Worm (Caenorhabditis elegans) whole organism, young adult: ENCODE results near the gene H20J04.9.

ENCODE experiments used
- B0019.2 ChIP-seq: fragments of 200-800 bp; sonication (Bioruptor generic); conservative IDR thresholded peaks from 2 replicates; pipeline ENCODE4 v1.3.6; 2022; ENCODE audit warnings: missing genetic modification reagents, missing genetic modification characterization, missing compliant biosample characterization
- B0336.3 ChIP-seq: fragments of 200-800 bp; sonication (Bioruptor generic); IDR thresholded peaks from 2 replicates; pipeline ENCODE4 v1.3.6; 2022; ENCODE audit warnings: missing genetic modification characterization, missing compliant biosample characterization
- D2030.7 ChIP-seq: fragments of 200-800 bp; sonication (Bioruptor generic); IDR thresholded peaks from 2 replicates; pipeline ENCODE4 v1.3.6; 2022; ENCODE audit warnings: missing genetic modification reagents, missing genetic modification characterization, missing compliant biosample characterization
- F22D6.2 ChIP-seq: sonication (generic microtip); optimal IDR thresholded peaks from 2 replicates; lab custom pipeline; 2016; ENCODE audit warnings: mild to moderate bottlenecking, missing genetic modification characterization, missing compliant biosample characterization
- F23B12.7 ChIP-seq: sonication (generic microtip); optimal IDR thresholded peaks from 2 replicates; lab custom pipeline; 2017; ENCODE audit warnings: missing genetic modification characterization, mild to moderate bottlenecking, missing compliant biosample characterization, antibody characterized with exemption, moderate library complexity; ENCODE audit not compliant: insufficient read depth
- F33H1.4 ChIP-seq: fragments of 200-800 bp; sonication (Bioruptor generic); IDR thresholded peaks from 2 replicates; pipeline ENCODE4 v1.3.6; 2022; ENCODE audit warnings: missing genetic modification reagents, missing genetic modification characterization, missing compliant biosample characterization
- F49E8.2 ChIP-seq: sonication (generic microtip); optimal IDR thresholded peaks from 3 replicates; lab custom pipeline; 2017; ENCODE audit warnings: missing genetic modification characterization, mild to moderate bottlenecking, missing compliant biosample characterization, antibody characterized with exemption, moderate library complexity; ENCODE audit not compliant: insufficient read depth
- K12H6.12 ChIP-seq: fragments of 200-800 bp; sonication (Bioruptor generic); optimal IDR thresholded peaks from 2 replicates; lab custom pipeline; 2018; ENCODE audit warnings: mild to moderate bottlenecking, missing genetic modification characterization, missing compliant biosample characterization
- Y53F4B.3 ChIP-seq: fragments of 200-800 bp; sonication (Bioruptor generic); IDR thresholded peaks from 2 replicates; pipeline ENCODE4 v1.3.6; 2022; ENCODE audit warnings: missing genetic modification reagents, missing genetic modification characterization, missing compliant biosample characterization
- Y95B8A.8 ChIP-seq: fragments of 200-800 bp; sonication (Bioruptor generic); IDR thresholded peaks from 2 replicates; pipeline ENCODE4 v1.3.6; 2022; ENCODE audit warnings: missing genetic modification reagents, missing genetic modification characterization, missing compliant biosample characterization
- ZK185.1 ChIP-seq: sonication (generic microtip); optimal IDR thresholded peaks from 2 replicates; lab custom pipeline; 2016; ENCODE audit warnings: mild to moderate bottlenecking, missing genetic modification characterization, missing compliant biosample characterization; ENCODE audit not compliant: poor library complexity, severe bottlenecking
- aptf-2 ChIP-seq: fragments of 200-800 bp; sonication (Bioruptor generic); conservative IDR thresholded peaks from 2 replicates; pipeline ENCODE4 v1.3.6; 2022; ENCODE audit warnings: missing genetic modification reagents, missing genetic modification characterization, missing compliant biosample characterization
- aptf-3 ChIP-seq: fragments of 200-800 bp; sonication (Bioruptor generic); IDR thresholded peaks from 2 replicates; pipeline ENCODE4 v1.3.6; 2022; ENCODE audit warnings: missing genetic modification characterization, missing compliant biosample characterization
- attf-5 ChIP-seq: fragments of 200-800 bp; sonication (Bioruptor generic); optimal IDR thresholded peaks from 2 replicates; lab custom pipeline; 2018; ENCODE audit warnings: mild to moderate bottlenecking, missing genetic modification characterization, missing compliant biosample characterization
- bed-2 ChIP-seq: fragments of 200-800 bp; sonication (Bioruptor generic); IDR thresholded peaks from 2 replicates; pipeline ENCODE4 v1.3.6; 2022; ENCODE audit warnings: missing genetic modification reagents, missing genetic modification characterization, missing compliant biosample characterization
- cebp-1 ChIP-seq, 2 experiments: fragments of 200-800 bp in 1 of 2; sonication (Bioruptor generic) in 1 of 2; sonication (generic microtip) in 1 of 2; IDR thresholded peaks in 1 of 2; optimal IDR thresholded peaks in 1 of 2; 2 replicates each; pipeline versions ENCODE4 v1.3.6 to Lab custom; 2017 to 2022; ENCODE audit warnings: missing compliant biosample characterization in 2 of 2, missing genetic modification characterization in 2 of 2, mild to moderate bottlenecking in 1 of 2, missing genetic modification reagents in 1 of 2, moderate library complexity in 1 of 2
- ceh-79 ChIP-seq: sonication (generic microtip); optimal IDR thresholded peaks from 2 replicates; lab custom pipeline; 2017; ENCODE audit warnings: mild to moderate bottlenecking, missing genetic modification characterization, missing compliant biosample characterization
- ceh-91 ChIP-seq: fragments of 200-800 bp; sonication (Bioruptor generic); IDR thresholded peaks from 2 replicates; pipeline ENCODE4 v1.3.6; 2022; ENCODE audit warnings: missing genetic modification reagents, missing genetic modification characterization, missing compliant biosample characterization
- die-1 ChIP-seq: sonication (generic microtip); optimal IDR thresholded peaks from 2 replicates; lab custom pipeline; 2016; ENCODE audit warnings: missing genotype, mild to moderate bottlenecking, missing genetic modification characterization, missing compliant biosample characterization
- dpff-1 ChIP-seq: sonication (generic microtip); optimal IDR thresholded peaks from 2 replicates; lab custom pipeline; 2017; ENCODE audit warnings: mild to moderate bottlenecking, missing genetic modification characterization, missing compliant biosample characterization
- egl-18 ChIP-seq: fragments of 200-800 bp; sonication (Bioruptor generic); IDR thresholded peaks from 2 replicates; pipeline ENCODE4 v1.3.6; 2022; ENCODE audit warnings: missing genetic modification reagents, missing genetic modification characterization, missing compliant biosample characterization
- egrh-3 ChIP-seq: fragments of 200-800 bp; sonication (Bioruptor generic); IDR thresholded peaks from 2 replicates; pipeline ENCODE4 v1.3.6; 2022; ENCODE audit warnings: missing genetic modification reagents, missing genetic modification characterization, missing compliant biosample characterization
- fkh-3 ChIP-seq: sonication (generic microtip); optimal IDR thresholded peaks from 2 replicates; lab custom pipeline; 2016; ENCODE audit warnings: mild to moderate bottlenecking, missing genetic modification characterization, missing compliant biosample characterization
- hlh-12 ChIP-seq: sonication (generic microtip); optimal IDR thresholded peaks from 2 replicates; lab custom pipeline; 2016; ENCODE audit warnings: missing genetic modification characterization, missing compliant biosample characterization
- hlh-26 ChIP-seq: fragments of 200-800 bp; sonication (Bioruptor generic); conservative IDR thresholded peaks from 2 replicates; pipeline ENCODE4 v1.3.6; 2022; ENCODE audit warnings: missing genetic modification reagents, missing genetic modification characterization, missing compliant biosample characterization
- hmg-20 ChIP-seq: fragments of 200-800 bp; sonication (Bioruptor generic); IDR thresholded peaks from 2 replicates; pipeline ENCODE4 v1.3.6; 2022; ENCODE audit warnings: missing genetic modification reagents, missing genetic modification characterization, missing compliant biosample characterization
- hrde-1 ChIP-seq: sonication (generic microtip); optimal IDR thresholded peaks from 2 replicates; lab custom pipeline; 2016; ENCODE audit warnings: missing genetic modification characterization, mild to moderate bottlenecking, missing compliant biosample characterization, moderate library complexity, missing genotype, missing genetic modification reagents, borderline replicate concordance
- hsf-1 ChIP-seq: fragments of 200-800 bp; sonication (Bioruptor generic); IDR thresholded peaks from 2 replicates; pipeline ENCODE4 v1.3.6; 2022; ENCODE audit warnings: missing genetic modification reagents, missing genetic modification characterization, missing compliant biosample characterization
- lag-1 ChIP-seq: fragments of 200-800 bp; sonication (Bioruptor generic); IDR thresholded peaks from 2 replicates; pipeline ENCODE4 v1.3.6; 2022; ENCODE audit warnings: missing genetic modification reagents, missing genetic modification characterization, missing compliant biosample characterization
- let-526 ChIP-seq: fragments of 200-800 bp; sonication (Bioruptor generic); IDR thresholded peaks from 2 replicates; pipeline ENCODE4 v1.3.6; 2022; ENCODE audit warnings: missing genetic modification reagents, missing genetic modification characterization, missing compliant biosample characterization
- lin-26 ChIP-seq: fragments of 200-800 bp; sonication (Bioruptor generic); IDR thresholded peaks from 2 replicates; pipeline ENCODE4 v1.3.6; 2022; ENCODE audit warnings: missing genetic modification reagents, missing genetic modification characterization, missing compliant biosample characterization
- lin-35 ChIP-seq, 3 experiments: fragments of 150-350 bp in 2 of 3; sonication (generic microtip) in 1 of 3; optimal IDR thresholded peaks; 2 replicates each; lab custom pipeline; 2014 to 2018; ENCODE audit warnings: missing biosample characterization in 3 of 3, missing genetic modification characterization in 3 of 3, missing genetic modification reagents in 3 of 3
- mes-4 ChIP-seq: sonication (generic microtip); optimal IDR thresholded peaks from 2 replicates; lab custom pipeline; 2016; ENCODE audit warnings: missing genotype, missing genetic modification characterization, missing compliant biosample characterization
- mxl-1 ChIP-seq: sonication (generic microtip); optimal IDR thresholded peaks from 2 replicates; lab custom pipeline; 2016; ENCODE audit warnings: missing genetic modification characterization, missing compliant biosample characterization
- nfya-2 ChIP-seq: fragments of 200-800 bp; sonication (Bioruptor generic); IDR thresholded peaks from 2 replicates; pipeline ENCODE4 v1.3.6; 2022; ENCODE audit warnings: missing genetic modification reagents, missing genetic modification characterization, missing compliant biosample characterization
- nhr-27 ChIP-seq: fragments of 200-800 bp; sonication (Bioruptor generic); optimal IDR thresholded peaks from 2 replicates; lab custom pipeline; 2018; ENCODE audit warnings: mild to moderate bottlenecking, missing genetic modification characterization, moderate library complexity, missing compliant biosample characterization
- sdz-38 ChIP-seq: sonication (generic microtip); optimal IDR thresholded peaks from 2 replicates; lab custom pipeline; 2016; ENCODE audit warnings: missing genotype, missing genetic modification characterization, missing compliant biosample characterization
- snpc-1.3 ChIP-seq: sonication (generic microtip); optimal IDR thresholded peaks from 2 replicates; lab custom pipeline; 2017; ENCODE audit warnings: missing genetic modification characterization, mild to moderate bottlenecking, missing compliant biosample characterization, antibody characterized with exemption, moderate library complexity, missing genotype, missing genetic modification reagents; ENCODE audit not compliant: insufficient read depth
- somi-1 ChIP-seq: fragments of 200-800 bp; sonication (Bioruptor generic); optimal IDR thresholded peaks from 2 replicates; lab custom pipeline; 2018; ENCODE audit warnings: mild to moderate bottlenecking, missing genetic modification characterization, missing compliant biosample characterization
- sptf-2 ChIP-seq: fragments of 200-800 bp; sonication (Bioruptor generic); optimal IDR thresholded peaks from 2 replicates; lab custom pipeline; 2018; ENCODE audit warnings: mild to moderate bottlenecking, missing genetic modification characterization, missing compliant biosample characterization
- tbp1 ChIP-seq: fragments of 200-800 bp; sonication (Bioruptor generic); optimal IDR thresholded peaks from 2 replicates; lab custom pipeline; 2018; ENCODE audit warnings: mild to moderate bottlenecking, missing genetic modification characterization, missing compliant biosample characterization
- zim-3 ChIP-seq: sonication (generic microtip); optimal IDR thresholded peaks from 2 replicates; lab custom pipeline; 2017; ENCODE audit warnings: mild to moderate bottlenecking, missing genetic modification characterization, moderate library complexity, missing compliant biosample characterization
- ztf-18 ChIP-seq: sonication (generic microtip); optimal IDR thresholded peaks from 2 replicates; lab custom pipeline; 2016; ENCODE audit warnings: missing genotype, mild to moderate bottlenecking, missing genetic modification characterization, missing compliant biosample characterization
- ztf-28 ChIP-seq: fragments of 200-800 bp; sonication (Bioruptor generic); IDR thresholded peaks from 2 replicates; pipeline ENCODE4 v1.3.6; 2022; ENCODE audit warnings: missing genetic modification reagents, missing genetic modification characterization, missing compliant biosample characterization

H20J04.9 gene

DNA sequence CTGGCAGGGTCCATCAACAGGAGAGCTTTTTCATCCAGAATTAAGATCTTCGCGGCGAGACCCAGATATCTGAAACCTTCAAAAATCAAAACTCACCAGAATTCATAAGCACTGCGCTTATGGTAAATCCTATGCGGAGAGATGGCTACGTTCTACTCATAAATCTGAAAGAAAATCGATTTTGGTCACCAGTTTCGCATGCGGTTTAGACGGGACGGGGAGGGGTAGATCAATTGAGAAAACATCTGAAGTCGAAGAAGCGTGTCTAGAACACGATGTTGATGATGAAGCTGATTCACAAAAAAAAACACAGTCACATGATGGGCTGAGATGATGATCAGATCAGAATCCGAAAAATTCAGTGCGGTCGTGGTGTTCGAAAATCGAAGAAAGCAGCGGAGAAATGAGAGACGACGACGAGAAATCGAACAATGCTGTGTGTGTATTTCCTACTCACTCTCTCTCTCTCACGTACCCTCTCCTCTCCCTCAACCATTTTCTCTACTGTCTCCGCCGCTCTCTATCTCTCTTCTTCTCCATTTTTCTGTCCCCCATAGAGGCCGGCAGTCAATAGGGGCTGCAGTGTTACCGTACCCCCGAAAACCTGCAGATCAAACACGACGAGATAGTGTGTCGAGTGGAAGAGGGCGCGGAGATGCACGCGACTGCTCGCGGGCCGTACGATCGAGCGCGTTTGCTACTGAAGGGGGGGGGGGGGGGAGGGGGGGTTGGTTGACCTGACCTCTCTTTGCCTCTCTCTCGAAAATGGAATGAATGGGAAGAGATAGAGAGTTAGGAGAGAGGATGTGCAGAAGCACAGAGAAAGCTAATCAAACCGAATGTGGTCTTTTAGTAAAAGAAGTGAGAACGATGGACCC, 25.5 kb downstream of the H20J04.9 start, which contains the start of gene ntl-2 (continued):
- TF ChIP-seq aptf-2 (GFP tag; lab: Robert Waterston, UW) (no peak), zim-3 (tag; lab: Kevin White, UChicago) (peak; percentile 65), D2030.7 (0 out of 2 replicates have a peak, but pooled peaks have one; percentile 10), tbp1 (GFP tag; lab: Kevin White, UChicago) (peak; percentile 71), ztf-28 (no peak), ztf-18 (peak; percentile 2), sptf-2 (GFP tag; lab: Kevin White, UChicago) (peak; percentile 59), K12H6.12 (peak; percentile 98), somi-1 (GFP tag; lab: Kevin White, UChicago) (peak; percentile 93), hmg-20 (GFP tag; lab: Robert Waterston, UW) (no peak; the same call in 1 of the 2 replicates), lin-35 (GFP tag; optimal IDR thresholded peaks at IDR 0.05; lab: Kevin White, UChicago) (peak in 1 of 3 experiments; percentile 80), mes-4 (tag; lab: Kevin White, UChicago) (no peak), hlh-12 (tag; lab: Kevin White, UChicago) (no peak), nfya-2 (GFP tag; lab: Robert Waterston, UW) (0 out of 2 replicates have a peak, but pooled peaks have one; percentile 38), die-1 (tag; lab: Kevin White, UChicago) (no peak), dpff-1 (tag; lab: Kevin White, UChicago) (no peak), hsf-1 (GFP tag; lab: Robert Waterston, UW) (peak; percentile 63; the same call in 1 of the 2 replicates), aptf-3 (no peak), let-526 (GFP tag; lab: Robert Waterston, UW) (peak; percentile 89), snpc-1.3 (tag; lab: Kevin White, UChicago) (no peak), sdz-38 (no peak), B0019.2 (no peak), F33H1.4 (GFP tag; lab: Robert Waterston, UW) (peak; percentile 46), F23B12.7 (peak; percentile 65), B0336.3 (GFP tag; lab: Robert Waterston, UW) (peak; percentile 99), attf-5 (GFP tag; lab: Kevin White, UChicago) (peak; percentile 99), lag-1 (no peak), ZK185.1 (tag; lab: Kevin White, UChicago) (peak; percentile 87), mxl-1 (tag; lab: Kevin White, UChicago) (no peak), lin-26 (GFP tag; lab: Robert Waterston, UW) (peak; percentile 48; the same call in 1 of the 2 replicates), Y95B8A.8 (GFP tag; lab: Robert Waterston, UW) (peak; percentile 70; the same call in 1 of the 2 replicates), ceh-79 (tag; lab: Kevin White, UChicago) (peak; percentile 41), egl-18 (GFP tag; lab: Robert Waterston, UW) (peak; percentile 82; the same call in 1 of the 2 replicates), Y53F4B.3 (GFP tag; lab: Robert Waterston, UW) (0 out of 2 replicates have a peak, but pooled peaks have one; percentile 5), egrh-3 (peak; percentile 100), fkh-3 (tag; lab: Kevin White, UChicago) (peak; percentile 6), hrde-1 (tag; lab: Kevin White, UChicago) (no peak), F49E8.2 (no peak), bed-2 (GFP tag; lab: Robert Waterston, UW) (0 out of 2 replicates have a peak, but pooled peaks have one; percentile 35), ceh-91 (GFP tag; lab: Robert Waterston, UW) (0 out of 2 replicates have a peak, but pooled peaks have one; percentile 13), nhr-27 (tag; lab: Kevin White, UChicago) (no peak), cebp-1 (GFP tag; IDR thresholded peaks at IDR 0.05; lab: Robert Waterston, UW) (peak; percentile 11; the same call in 1 of the 2 replicates), cebp-1 (tag; optimal IDR thresholded peaks at IDR 0.05; lab: Kevin White, UChicago) (peak; percentile 94), F22D6.2 (tag; lab: Kevin White, UChicago) (peak; percentile 43), hlh-26 (GFP tag; lab: Robert Waterston, UW) (no peak)
